Worm (Caenorhabditis elegans): ENCODE data around the gene D2023.4.

DNA sequence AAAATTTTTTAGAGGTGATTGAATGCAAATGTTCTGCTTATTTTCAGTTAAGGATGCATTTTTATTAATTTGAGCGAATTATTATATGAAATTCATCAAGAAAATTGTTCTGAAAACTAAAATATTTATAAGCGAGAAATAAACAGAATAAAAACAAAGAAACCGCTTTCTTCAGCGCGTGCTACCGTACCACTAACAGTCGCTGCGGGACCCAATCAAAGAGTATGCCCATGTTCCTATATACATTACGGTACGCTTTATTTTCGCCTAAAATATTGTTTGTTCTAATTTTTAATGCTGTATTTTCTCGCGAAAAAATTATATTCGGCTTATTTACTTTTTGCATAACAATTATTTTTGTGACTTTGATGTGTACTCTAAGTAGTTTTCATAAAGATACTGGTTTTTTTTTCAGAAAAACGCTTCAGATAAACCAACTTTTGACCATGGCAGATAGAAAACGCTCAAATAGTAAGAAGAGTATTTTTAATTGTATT, 37.8 kb downstream of the D2023.4 start, which contains the start of gene F55A11.8:
- TF ChIP-seq nhr-11 (tag; optimal IDR thresholded peaks at IDR 0.05) (no peak), snpc-4 (tag; optimal IDR thresholded peaks at IDR 0.05) (no peak), unc-62 (GFP tag; optimal IDR thresholded peaks at IDR 0.05) (no peak), fkh-10 (GFP tag; optimal IDR thresholded peaks at IDR 0.05) (no peak), zag-1 (tag; optimal IDR thresholded peaks at IDR 0.05) (no peak), pqm-1 (tag; optimal IDR thresholded peaks at IDR 0.05) (no peak), lsy-12 (tag; optimal IDR thresholded peaks at IDR 0.05) (no peak), lin-39 (tag; optimal IDR thresholded peaks at IDR 0.05) (no peak), ama-1 (optimal IDR thresholded peaks at IDR 0.05) (no peak), nfya-1 (tag; optimal IDR thresholded peaks at IDR 0.05; ENCODE audit: insufficient read depth) (no peak)

All from whole organism, L3 larva.